Fruit fly (Drosophila melanogaster) whole organism, embryonic: Measurements from ENCODE around the gene CG42512.

Source experiments
- CG10543 ChIP-seq: fragments of 200-800 bp; sonication (Bioruptor generic); optimal IDR thresholded peaks from 3 replicates; lab custom pipeline; 2017; ENCODE audit warnings: missing biosample characterization, mild to moderate bottlenecking, missing genetic modification characterization, moderate library complexity
- CG12769 ChIP-seq: fragments of 200-800 bp; sonication (Bioruptor generic); optimal IDR thresholded peaks from 2 replicates; lab custom pipeline; 2019; ENCODE audit warnings: missing biosample characterization, mild to moderate bottlenecking, missing genetic modification characterization, moderate library complexity
- CG13123 ChIP-seq: fragments of 200-800 bp; sonication (Bioruptor generic); optimal IDR thresholded peaks from 2 replicates; lab custom pipeline; 2016; ENCODE audit warnings: missing biosample characterization, missing genetic modification characterization
- CG13296 ChIP-seq: fragments of 200-800 bp; sonication (Bioruptor generic); optimal IDR thresholded peaks from 3 replicates; lab custom pipeline; 2018; ENCODE audit warnings: missing biosample characterization, mild to moderate bottlenecking, missing genetic modification characterization
- CG14667 ChIP-seq: fragments of 200-800 bp; sonication (Bioruptor generic); IDR thresholded peaks from 2 replicates; pipeline ENCODE4 v1.3.6; 2022; ENCODE audit warnings: missing biosample characterization, missing genetic modification characterization
- CG14710 ChIP-seq: fragments of 200-800 bp; sonication (Bioruptor generic); optimal IDR thresholded peaks from 3 replicates; lab custom pipeline; 2019; ENCODE audit warnings: missing biosample characterization, mild to moderate bottlenecking, missing genetic modification characterization, moderate library complexity
- CG15601 ChIP-seq: fragments of 200-800 bp; sonication (Bioruptor generic); optimal IDR thresholded peaks from 3 replicates; lab custom pipeline; 2019; ENCODE audit warnings: missing biosample characterization, mild to moderate bottlenecking, missing genetic modification characterization, moderate library complexity
- CG17568 ChIP-seq: fragments of 200-800 bp; sonication (Bioruptor generic); optimal IDR thresholded peaks from 2 replicates; lab custom pipeline; 2018; ENCODE audit warnings: missing biosample characterization, mild to moderate bottlenecking, missing genetic modification characterization, moderate library complexity
- CG18262 ChIP-seq: fragments of 200-800 bp; optimal IDR thresholded peaks from 3 replicates; lab custom pipeline; 2019; ENCODE audit warnings: missing biosample characterization, mild to moderate bottlenecking, missing genetic modification characterization, moderate library complexity
- CG18764 ChIP-seq: fragments of 200-800 bp; sonication (Bioruptor generic); optimal IDR thresholded peaks from 3 replicates; lab custom pipeline; 2016; ENCODE audit warnings: missing biosample characterization, missing genetic modification characterization
- CG3065 ChIP-seq: fragments of 200-800 bp; sonication (Bioruptor generic); optimal IDR thresholded peaks from 2 replicates; lab custom pipeline; 2016; ENCODE audit warnings: missing biosample characterization, missing genetic modification characterization
- CG3281 ChIP-seq: fragments of 200-800 bp; sonication (Bioruptor generic); optimal IDR thresholded peaks from 3 replicates; lab custom pipeline; 2017; ENCODE audit warnings: missing biosample characterization, mild to moderate bottlenecking, missing genetic modification characterization
- CG4617 ChIP-seq: fragments of 200-800 bp; sonication (Bioruptor generic); optimal IDR thresholded peaks from 3 replicates; lab custom pipeline; 2016; ENCODE audit warnings: missing biosample characterization, missing genetic modification characterization, borderline replicate concordance
- CG4730 ChIP-seq: fragments of 200-800 bp; sonication (Bioruptor generic); IDR thresholded peaks from 2 replicates; pipeline ENCODE4 v1.3.6; 2022; ENCODE audit warnings: missing biosample characterization, missing genetic modification characterization
- CrebB ChIP-seq: fragments of 200-800 bp; sonication (Bioruptor generic); optimal IDR thresholded peaks from 3 replicates; lab custom pipeline; 2018; ENCODE audit warnings: missing biosample characterization, mild to moderate bottlenecking, missing genetic modification characterization
- D ChIP-seq, 2 experiments: fragments of 200-800 bp in 1 of 2; fragments of >200 bp in 1 of 2; sonication (Bioruptor generic) in 1 of 2; optimal IDR thresholded peaks; 2 replicates in 1 of 2; 3 replicates in 1 of 2; lab custom pipeline; 2017; ENCODE audit warnings: mild to moderate bottlenecking in 1 of 2, missing biosample characterization in 1 of 2, missing genetic modification characterization in 1 of 2, missing genetic modification reagents in 1 of 2
- Dbx ChIP-seq: fragments of 200-800 bp; sonication (Bioruptor generic); IDR thresholded peaks from 3 replicates; pipeline ENCODE4 v1.3.6; 2022; ENCODE audit warnings: missing biosample characterization, missing genetic modification characterization
- H2.0 ChIP-seq: fragments of 200-800 bp; sonication (Bioruptor generic); IDR thresholded peaks from 2 replicates; pipeline ENCODE4 v1.3.6; 2022; ENCODE audit warnings: missing biosample characterization, missing genetic modification characterization
- HLH3B ChIP-seq: fragments of 200-800 bp; sonication (Bioruptor generic); IDR thresholded peaks from 2 replicates; pipeline ENCODE4 v1.3.6; 2022; ENCODE audit warnings: missing biosample characterization, missing genetic modification characterization
- Hand ChIP-seq: fragments of 200-800 bp; sonication (Bioruptor generic); optimal IDR thresholded peaks from 2 replicates; lab custom pipeline; 2017; ENCODE audit warnings: mild to moderate bottlenecking, missing biosample characterization, missing genetic modification reagents, missing genetic modification characterization
- Hmx ChIP-seq: fragments of 200-800 bp; sonication (Bioruptor generic); optimal IDR thresholded peaks from 2 replicates; lab custom pipeline; 2016; ENCODE audit warnings: missing biosample characterization, missing genetic modification characterization
- Med ChIP-seq: fragments of 200-800 bp; sonication (Bioruptor generic); peaks from one replicate; lab custom pipeline; 2016; ENCODE audit warnings: missing biosample characterization, missing genetic modification characterization, mild to moderate bottlenecking, inconsistent platforms, moderate library complexity
- Neu2 ChIP-seq: fragments of 200-800 bp; sonication (Bioruptor generic); optimal IDR thresholded peaks from 3 replicates; lab custom pipeline; 2016; ENCODE audit warnings: missing biosample characterization, missing genetic modification characterization, borderline replicate concordance
- Poxn ChIP-seq: fragments of 200-800 bp; sonication (Bioruptor generic); IDR thresholded peaks from 2 replicates; pipeline ENCODE4 v1.3.6; 2022; ENCODE audit warnings: missing biosample characterization, missing genetic modification characterization
- Xbp1 ChIP-seq: fragments of 200-800 bp; sonication (Bioruptor generic); optimal IDR thresholded peaks from 3 replicates; lab custom pipeline; 2016; ENCODE audit warnings: missing biosample characterization, mild to moderate bottlenecking, missing genetic modification characterization
- al ChIP-seq: fragments of 200-800 bp; sonication (Bioruptor generic); IDR thresholded peaks from 2 replicates; pipeline ENCODE4 v1.3.6; 2022; ENCODE audit warnings: missing biosample characterization, missing genetic modification characterization
- ap ChIP-seq: fragments of 200-800 bp; sonication (Bioruptor generic); IDR thresholded peaks from 2 replicates; pipeline ENCODE4 v1.3.6; 2022; ENCODE audit warnings: missing biosample characterization, missing genetic modification characterization
- ara ChIP-seq: fragments of 200-800 bp; sonication (Bioruptor generic); IDR thresholded peaks from 2 replicates; pipeline ENCODE4 v1.3.6; 2022; ENCODE audit warnings: missing biosample characterization, missing genetic modification characterization
- bbx ChIP-seq: fragments of 200-800 bp; sonication (Bioruptor generic); IDR thresholded peaks from 2 replicates; pipeline ENCODE4 v1.3.6; 2022; ENCODE audit warnings: missing biosample characterization, missing genetic modification characterization; ENCODE audit not compliant: partially characterized antibody
- cas ChIP-seq: fragments of 200-800 bp; sonication (Bioruptor generic); IDR thresholded peaks from 2 replicates; pipeline ENCODE4 v1.3.6; 2022; ENCODE audit warnings: missing biosample characterization, missing genetic modification characterization
- cato ChIP-seq: fragments of 200-800 bp; sonication (Bioruptor generic); optimal IDR thresholded peaks from 2 replicates; lab custom pipeline; 2016; ENCODE audit warnings: missing biosample characterization, missing genetic modification characterization, borderline replicate concordance
- chm ChIP-seq: fragments of 200-800 bp; sonication (Bioruptor generic); IDR thresholded peaks from 2 replicates; pipeline ENCODE4 v1.3.6; 2022; ENCODE audit warnings: missing biosample characterization, missing genetic modification characterization
- corto ChIP-seq: fragments of 200-800 bp; sonication (Bioruptor generic); optimal IDR thresholded peaks from 2 replicates; lab custom pipeline; 2016; ENCODE audit warnings: missing biosample characterization, mild to moderate bottlenecking, missing genetic modification characterization, moderate library complexity
- da ChIP-seq: fragments of 200-800 bp; sonication (Bioruptor generic); optimal IDR thresholded peaks from 2 replicates; lab custom pipeline; 2016; ENCODE audit warnings: missing biosample characterization, missing genetic modification characterization
- dan ChIP-seq: fragments of 200-800 bp; sonication (Bioruptor generic); IDR thresholded peaks from 2 replicates; pipeline ENCODE4 v1.3.6; 2022; ENCODE audit warnings: missing biosample characterization, missing genetic modification characterization
- dimm ChIP-seq: fragments of 200-800 bp; sonication (Bioruptor generic); IDR thresholded peaks from 2 replicates; pipeline ENCODE4 v1.3.6; 2022; ENCODE audit warnings: missing biosample characterization, missing genetic modification characterization
- ftz-f1 ChIP-seq: fragments of 200-800 bp; sonication (Bioruptor generic); optimal IDR thresholded peaks from 2 replicates; lab custom pipeline; 2016; ENCODE audit warnings: missing biosample characterization, missing genetic modification characterization
- gem ChIP-seq: fragments of 200-800 bp; sonication (Bioruptor generic); optimal IDR thresholded peaks from 2 replicates; lab custom pipeline; 2019; ENCODE audit warnings: missing biosample characterization, mild to moderate bottlenecking, missing genetic modification characterization, moderate library complexity
- lmd ChIP-seq: fragments of 200-800 bp; sonication (Bioruptor generic); IDR thresholded peaks from 2 replicates; pipeline ENCODE4 v1.3.6; 2022; ENCODE audit warnings: missing biosample characterization, missing genetic modification characterization
- nau ChIP-seq: fragments of 200-800 bp; sonication (Bioruptor generic); optimal IDR thresholded peaks from 3 replicates; lab custom pipeline; 2017; ENCODE audit warnings: missing biosample characterization, mild to moderate bottlenecking, missing genetic modification characterization, missing genetic modification reagents
- psq ChIP-seq: fragments of 200-800 bp; sonication (Bioruptor generic); optimal IDR thresholded peaks from 2 replicates; lab custom pipeline; 2017; ENCODE audit warnings: missing biosample characterization, missing genetic modification characterization
- ranshi ChIP-seq: fragments of 200-800 bp; sonication (Bioruptor generic); IDR thresholded peaks from 2 replicates; pipeline ENCODE4 v1.3.6; 2022; ENCODE audit warnings: missing biosample characterization, missing genetic modification characterization
- sd ChIP-seq: fragments of 200-800 bp; sonication (Bioruptor generic); optimal IDR thresholded peaks from 3 replicates; lab custom pipeline; 2018; ENCODE audit warnings: missing biosample characterization, mild to moderate bottlenecking, missing genetic modification characterization, moderate library complexity
- slbo ChIP-seq: fragments of 200-800 bp; sonication (Bioruptor generic); IDR thresholded peaks from 2 replicates; pipeline ENCODE4 v1.3.6; 2022; ENCODE audit warnings: missing biosample characterization, missing genetic modification characterization
- so ChIP-seq: fragments of 200-800 bp; sonication (Bioruptor generic); IDR thresholded peaks from 3 replicates; pipeline ENCODE4 v1.3.6; 2022; ENCODE audit warnings: missing biosample characterization, missing genetic modification characterization
- tgo ChIP-seq: fragments of 200-800 bp; sonication (Bioruptor generic); IDR thresholded peaks from 3 replicates; pipeline ENCODE4 v1.3.6; 2022; ENCODE audit warnings: missing biosample characterization, missing genetic modification characterization

The CG42512 gene

DNA sequence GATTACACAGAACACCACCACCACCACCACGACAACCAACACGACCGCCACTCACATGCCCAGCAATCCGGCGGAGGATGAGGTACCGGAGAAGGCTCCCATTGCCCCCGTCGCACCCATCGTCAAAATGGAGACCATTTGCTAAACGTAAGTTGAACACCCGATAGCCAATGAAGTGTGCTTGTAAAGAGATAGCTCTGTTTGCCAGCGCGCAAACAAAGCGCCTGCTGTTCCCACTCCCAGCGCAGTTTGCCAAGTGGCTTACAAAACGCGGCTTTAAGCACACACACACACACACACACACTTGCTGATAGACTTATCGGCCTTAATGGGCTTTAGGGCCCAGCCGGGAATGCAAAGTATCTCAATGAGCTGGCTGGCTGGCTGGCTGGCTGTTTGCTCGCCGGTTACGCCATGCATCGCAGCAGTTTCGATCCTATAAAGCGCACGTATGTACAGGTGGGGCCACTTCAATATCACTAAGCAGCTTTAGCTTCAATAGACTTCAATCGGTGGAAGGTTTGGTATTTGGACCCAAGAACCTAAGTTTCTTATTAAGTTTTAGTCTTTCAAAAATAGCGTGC, 7.7 kb upstream of the CG42512 start (continued):
- TF ChIP-seq al (GFP tag; lab: Robert Waterston, UW) (no peak), Xbp1 (GFP tag; lab: Kevin White, UChicago) (no peak), CG4730 (GFP tag; lab: Robert Waterston, UW) (no peak), da (no peak), psq (no peak), chm (GFP tag; lab: Robert Waterston, UW) (no peak), ap (GFP tag; lab: Robert Waterston, UW) (no peak), cas (GFP tag; lab: Robert Waterston, UW) (no peak), lmd (GFP tag; lab: Robert Waterston, UW) (no peak), ranshi (no peak), cato (GFP tag; lab: Kevin White, UChicago) (no peak), Hand (GFP tag; lab: Kevin White, UChicago) (no peak), CG14667 (no peak), Med (GFP tag; lab: Kevin White, UChicago) (peak; percentile 35), ftz-f1 (GFP tag; lab: Kevin White, UChicago) (no peak), CG3065 (GFP tag; lab: Kevin White, UChicago) (no peak), CG3281 (no peak), so (GFP tag; lab: Robert Waterston, UW) (no peak), CG13296 (GFP tag; lab: Kevin White, UChicago) (no peak), CrebB (tag; lab: Kevin White, UChicago) (no peak), CG18262 (tag; lab: Kevin White, UChicago) (no peak), nau (GFP tag; lab: Kevin White, UChicago) (no peak), sd (tag; lab: Kevin White, UChicago) (peak; percentile 50), Hmx (GFP tag; lab: Kevin White, UChicago) (no peak), CG15601 (no peak), corto (no peak), H2.0 (GFP tag; lab: Robert Waterston, UW) (no peak), tgo (GFP tag; lab: Robert Waterston, UW) (no peak), CG13123 (GFP tag; lab: Kevin White, UChicago) (no peak), CG14710 (no peak), CG10543 (GFP tag; lab: Kevin White, UChicago) (peak; percentile 16), Neu2 (GFP tag; lab: Kevin White, UChicago) (no peak), Dbx (GFP tag; lab: Robert Waterston, UW) (no peak), CG17568 (GFP tag; lab: Kevin White, UChicago) (no peak), CG12769 (tag; lab: Kevin White, UChicago) (peak; percentile 7), gem (no peak), HLH3B (0 out of 2 replicates have a peak, but pooled peaks have one; percentile 16), Poxn (GFP tag; lab: Robert Waterston, UW) (no peak), ara (GFP tag; lab: Robert Waterston, UW) (no peak), bbx (GFP tag; lab: Robert Waterston, UW) (no peak), slbo (peak; percentile 6; the same call in 1 of the 2 replicates), CG18764 (GFP tag; lab: Kevin White, UChicago) (no peak), D (optimal IDR thresholded peaks at IDR 0.05; lab: Kevin White, UChicago) (no peak), D (GFP tag; optimal IDR thresholded peaks at IDR 0.05; lab: Kevin White, UChicago) (no peak), dan (GFP tag; lab: Robert Waterston, UW) (no peak), dimm (GFP tag; lab: Robert Waterston, UW) (no peak), CG4617 (no peak)
